Worm (Caenorhabditis elegans) whole organism, L2 larva: ENCODE data around the gene K02E2.7.

ENCODE experiments used
- R02D3.7 ChIP-seq: fragments of 150-350 bp; optimal IDR thresholded peaks from 2 replicates; lab custom pipeline; 2014; ENCODE audit warnings: missing biosample characterization, missing genetic modification characterization
- blmp-1 ChIP-seq: sonication (generic microtip); optimal IDR thresholded peaks from 2 replicates; lab custom pipeline; 2017; ENCODE audit warnings: missing genetic modification characterization, mild to moderate bottlenecking, missing compliant biosample characterization, antibody characterized with exemption, moderate library complexity; ENCODE audit not compliant: insufficient read depth
- lsy-2 ChIP-seq, 2 experiments: fragments of 150-350 bp in 1 of 2; sonication (generic microtip) in 1 of 2; optimal IDR thresholded peaks; 2 replicates each; lab custom pipeline; 2014 to 2017; ENCODE audit warnings: missing biosample characterization in 2 of 2, missing genetic modification characterization in 2 of 2
- mdl-1 ChIP-seq, 2 experiments: fragments of 150-350 bp in 1 of 2; sonication (generic microtip) in 1 of 2; optimal IDR thresholded peaks; 2 replicates each; lab custom pipeline; 2017; ENCODE audit warnings: missing biosample characterization in 2 of 2, missing genetic modification characterization in 2 of 2
- nhr-21 ChIP-seq: fragments of 150-350 bp; optimal IDR thresholded peaks from 2 replicates; lab custom pipeline; 2014; ENCODE audit warnings: missing biosample characterization, missing genetic modification characterization
- nhr-6 ChIP-seq: fragments of 150-350 bp; optimal IDR thresholded peaks from 2 replicates; lab custom pipeline; 2014; ENCODE audit warnings: missing biosample characterization, missing genetic modification characterization
- nhr-77 ChIP-seq: fragments of 150-350 bp; optimal IDR thresholded peaks from 2 replicates; lab custom pipeline; 2014; ENCODE audit warnings: missing biosample characterization, missing genetic modification characterization
- snpc-4 ChIP-seq: fragments of 150-350 bp; optimal IDR thresholded peaks from 2 replicates; lab custom pipeline; 2014; ENCODE audit warnings: missing biosample characterization, missing genetic modification characterization
- unc-39 ChIP-seq: fragments of 150-350 bp; optimal IDR thresholded peaks from 2 replicates; lab custom pipeline; 2014; ENCODE audit warnings: missing biosample characterization, missing genetic modification characterization
- unc-62 ChIP-seq: fragments of 150-350 bp; optimal IDR thresholded peaks from 2 replicates; lab custom pipeline; 2014; ENCODE audit warnings: missing biosample characterization, missing genetic modification reagents, missing genetic modification characterization
- ztf-11 ChIP-seq: sonication (generic microtip); optimal IDR thresholded peaks from 2 replicates; lab custom pipeline; 2017; ENCODE audit warnings: missing biosample characterization, missing genetic modification characterization
- ztf-4 ChIP-seq: fragments of 150-350 bp; optimal IDR thresholded peaks from 2 replicates; lab custom pipeline; 2014; ENCODE audit warnings: missing biosample characterization, missing genetic modification characterization

DNA sequence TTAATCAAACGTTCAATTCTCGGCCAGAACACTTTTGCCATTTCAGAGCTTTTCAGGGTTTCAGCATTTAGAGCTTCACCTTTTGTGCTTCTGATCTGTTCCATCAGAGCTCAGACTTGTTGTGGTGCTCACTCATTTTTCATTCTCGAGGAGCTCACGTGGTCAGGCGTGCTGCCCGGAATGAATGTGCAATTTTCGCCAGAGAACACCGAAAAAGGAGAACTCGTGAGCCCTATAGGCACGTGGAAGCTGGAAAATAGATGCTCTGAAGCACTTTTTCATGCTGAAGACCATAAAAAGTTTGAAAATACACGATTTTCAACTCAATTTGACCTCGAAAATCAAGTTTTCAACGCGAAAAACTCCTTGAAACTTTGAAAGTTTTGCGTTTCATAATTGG, 32.8 kb upstream of the K02E2.7 start:
- no peak for TF ChIP-seq ztf-4
- no peak for TF ChIP-seq unc-39
- TF ChIP-seq nhr-77: no peak
- TF ChIP-seq ztf-11 (tag; lab: Kevin White, UChicago): no peak
- no peak for TF ChIP-seq mdl-1 (tag; optimal IDR thresholded peaks at IDR 0.05; lab: Kevin White, UChicago)
- TF ChIP-seq lsy-2 (tag; optimal IDR thresholded peaks at IDR 0.05; lab: Kevin White, UChicago): no peak
- TF ChIP-seq snpc-4: no peak
- no peak for TF ChIP-seq unc-62 (GFP tag; lab: Kevin White, UChicago)
- no peak for TF ChIP-seq nhr-6 (tag; lab: Kevin White, UChicago)
- no peak for TF ChIP-seq nhr-21 (tag; lab: Kevin White, UChicago)
- no peak for TF ChIP-seq R02D3.7 (tag; lab: Kevin White, UChicago)
- TF ChIP-seq blmp-1: no peak
